Fruit fly (Drosophila melanogaster): ENCODE measurements around the gene CG10469.

dm6 chr3L:6103658-6104057 is 10.5 kb upstream of the CG10469 start:
- TF ChIP-seq CG8478 (optimal IDR thresholded peaks at IDR 0.05) (no peak), CTCF (optimal IDR thresholded peaks at IDR 0.05) (peak; percentile 89 to 95)
